Worm (Caenorhabditis elegans): ENCODE measurements around the gene tex-2.

DNA sequence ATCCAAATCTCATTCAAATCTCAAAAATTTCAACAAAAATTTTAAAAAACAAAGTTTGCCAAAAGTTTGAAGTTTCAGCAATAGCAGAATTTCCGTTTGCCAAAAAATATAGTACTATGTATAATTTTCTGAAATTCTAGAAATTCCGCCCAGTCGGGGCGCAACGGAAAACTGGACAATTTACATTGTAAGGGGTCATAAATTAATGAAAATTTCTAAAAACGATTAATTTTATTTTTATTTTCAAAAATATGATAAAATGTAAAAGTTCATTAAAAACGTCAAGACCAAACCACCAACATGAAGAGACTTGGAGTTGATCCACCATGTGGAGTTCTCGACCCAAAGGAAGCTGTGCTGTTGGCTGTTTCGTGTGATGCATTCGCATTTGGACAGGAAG lies 55.1 kb downstream of the tex-2 start, which contains the start of gene ZK1248.4:
- TF ChIP-seq nhr-25 (tag; optimal IDR thresholded peaks at IDR 0.05; ENCODE audit: borderline replicate concordance, insufficient read depth) (no peak), nhr-77 (tag; optimal IDR thresholded peaks at IDR 0.05) (no peak), lin-39 (tag; optimal IDR thresholded peaks at IDR 0.05) (no peak), ces-1 (GFP tag; optimal IDR thresholded peaks at IDR 0.05) (no peak), mdt-29 (GFP tag; IDR thresholded peaks at IDR 0.05) (no peak), lir-3 (tag; optimal IDR thresholded peaks at IDR 0.05) (no peak), pha-4 (GFP tag; IDR thresholded peaks at IDR 0.05) (no peak), pha-4 (tag; optimal IDR thresholded peaks at IDR 0.05) (no peak), nhr-10 (tag; optimal IDR thresholded peaks at IDR 0.05) (no peak), lsy-2 (tag; optimal IDR thresholded peaks at IDR 0.05) (no peak)

Measured in whole organism, L4 larva.